Fruit fly (Drosophila melanogaster) whole organism, embryonic: Measurements from ENCODE around the gene Rtnl1.

Source experiments
- Asciz ChIP-seq: fragments of 200-800 bp; sonication (Bioruptor generic); optimal IDR thresholded peaks from 2 replicates; lab custom pipeline; 2017; ENCODE audit warnings: missing biosample characterization, mild to moderate bottlenecking, missing genetic modification characterization, missing genetic modification reagents
- CG11247 ChIP-seq: fragments of 200-800 bp; sonication (Bioruptor generic); IDR thresholded peaks from 2 replicates; pipeline ENCODE4 v1.3.6; 2022; ENCODE audit warnings: missing biosample characterization, missing genetic modification characterization
- CG12236 ChIP-seq: fragments of 200-800 bp; sonication (Bioruptor generic); optimal IDR thresholded peaks from 2 replicates; lab custom pipeline; 2016; ENCODE audit warnings: missing biosample characterization, missing genetic modification characterization
- CG1233 ChIP-seq: fragments of 200-800 bp; sonication (Bioruptor generic); optimal IDR thresholded peaks from 4 replicates; lab custom pipeline; 2018; ENCODE audit warnings: missing biosample characterization, mild to moderate bottlenecking, missing genetic modification characterization
- CG12769 ChIP-seq: fragments of 200-800 bp; sonication (Bioruptor generic); optimal IDR thresholded peaks from 2 replicates; lab custom pipeline; 2019; ENCODE audit warnings: missing biosample characterization, mild to moderate bottlenecking, missing genetic modification characterization, moderate library complexity
- CG13624 ChIP-seq: fragments of 200-800 bp; sonication (Bioruptor generic); optimal IDR thresholded peaks from 2 replicates; lab custom pipeline; 2016; ENCODE audit warnings: missing biosample characterization, missing genetic modification characterization
- CG14667 ChIP-seq: fragments of 200-800 bp; sonication (Bioruptor generic); IDR thresholded peaks from 2 replicates; pipeline ENCODE4 v1.3.6; 2022; ENCODE audit warnings: missing biosample characterization, missing genetic modification characterization
- CG16815 ChIP-seq: fragments of 200-800 bp; sonication (Bioruptor generic); optimal IDR thresholded peaks from 3 replicates; lab custom pipeline; 2017; ENCODE audit warnings: missing biosample characterization, mild to moderate bottlenecking, missing genetic modification characterization
- CG17186 ChIP-seq: fragments of 200-800 bp; sonication (Bioruptor generic); optimal IDR thresholded peaks from 3 replicates; lab custom pipeline; 2017; ENCODE audit warnings: missing biosample characterization, missing genetic modification reagents, missing genetic modification characterization
- CG1832 ChIP-seq: fragments of 200-800 bp; sonication (Bioruptor generic); optimal IDR thresholded peaks from 2 replicates; lab custom pipeline; 2017; ENCODE audit warnings: missing biosample characterization, mild to moderate bottlenecking, missing genetic modification characterization, inconsistent platforms
- CG18619 ChIP-seq: fragments of 200-800 bp; sonication (Bioruptor generic); optimal IDR thresholded peaks from 3 replicates; lab custom pipeline; 2017; ENCODE audit warnings: missing biosample characterization, mild to moderate bottlenecking, missing genetic modification characterization
- CG30403 ChIP-seq: fragments of 200-800 bp; sonication (Bioruptor generic); optimal IDR thresholded peaks from 3 replicates; lab custom pipeline; 2016; ENCODE audit warnings: missing biosample characterization, missing genetic modification characterization
- CG3163 ChIP-seq: fragments of 200-800 bp; sonication (Bioruptor generic); optimal IDR thresholded peaks from 3 replicates; lab custom pipeline; 2016; ENCODE audit warnings: missing biosample characterization, missing genetic modification characterization
- CG3847 ChIP-seq: fragments of 200-800 bp; sonication (Bioruptor generic); IDR thresholded peaks from 2 replicates; pipeline ENCODE4 v1.3.6; 2022; ENCODE audit warnings: missing biosample characterization, missing genetic modification characterization
- CG43689 ChIP-seq: fragments of 200-800 bp; sonication (Bioruptor generic); IDR thresholded peaks from 2 replicates; pipeline ENCODE4 v1.3.6; 2022; ENCODE audit warnings: missing biosample characterization, missing genetic modification characterization
- CG4404 ChIP-seq: fragments of 200-800 bp; sonication (Bioruptor generic); IDR thresholded peaks from 2 replicates; pipeline ENCODE4 v1.3.6; 2022; ENCODE audit warnings: missing biosample characterization, missing genetic modification characterization
- CG4617 ChIP-seq: fragments of 200-800 bp; sonication (Bioruptor generic); optimal IDR thresholded peaks from 3 replicates; lab custom pipeline; 2016; ENCODE audit warnings: missing biosample characterization, missing genetic modification characterization, borderline replicate concordance
- CG4854 ChIP-seq: fragments of 200-800 bp; sonication (Bioruptor generic); optimal IDR thresholded peaks from 2 replicates; lab custom pipeline; 2016; ENCODE audit warnings: missing biosample characterization, missing genetic modification characterization, inconsistent platforms
- CG5180 ChIP-seq: fragments of 200-800 bp; sonication (Bioruptor generic); optimal IDR thresholded peaks from 3 replicates; lab custom pipeline; 2017; ENCODE audit warnings: missing biosample characterization, missing genetic modification characterization, mild to moderate bottlenecking, moderate library complexity, missing genetic modification reagents
- CG7271 ChIP-seq: fragments of 200-800 bp; sonication (Bioruptor generic); optimal IDR thresholded peaks from 2 replicates; lab custom pipeline; 2018; ENCODE audit warnings: missing biosample characterization, mild to moderate bottlenecking, missing genetic modification characterization, moderate library complexity
- CG7745 ChIP-seq: fragments of 200-800 bp; sonication (Bioruptor generic); optimal IDR thresholded peaks from 2 replicates; lab custom pipeline; 2018; ENCODE audit warnings: missing biosample characterization, mild to moderate bottlenecking, missing genetic modification characterization, moderate library complexity
- CG9817 ChIP-seq: fragments of 200-800 bp; sonication (Bioruptor generic); optimal IDR thresholded peaks from 2 replicates; lab custom pipeline; 2018; ENCODE audit warnings: missing biosample characterization, mild to moderate bottlenecking, missing genetic modification characterization, moderate library complexity
- HHEX ChIP-seq: fragments of 200-800 bp; sonication (Bioruptor generic); optimal IDR thresholded peaks from 3 replicates; lab custom pipeline; 2017; ENCODE audit warnings: missing biosample characterization, mild to moderate bottlenecking, missing genetic modification characterization, missing genetic modification reagents
- HLH4C ChIP-seq: fragments of 200-800 bp; sonication (Bioruptor generic); IDR thresholded peaks from 3 replicates; pipeline ENCODE4 v1.3.6; 2022; ENCODE audit warnings: missing biosample characterization, missing genetic modification characterization; ENCODE audit not compliant: partially characterized antibody
- HLH54F ChIP-seq: fragments of 200-800 bp; sonication (Bioruptor generic); optimal IDR thresholded peaks from 3 replicates; lab custom pipeline; 2016; ENCODE audit warnings: missing biosample characterization, missing genetic modification characterization
- HLHmδ ChIP-seq: fragments of 200-800 bp; sonication (Bioruptor generic); optimal IDR thresholded peaks from 2 replicates; lab custom pipeline; 2018; ENCODE audit warnings: missing biosample characterization, mild to moderate bottlenecking, missing genetic modification characterization, moderate library complexity
- Lhr ChIP-seq: fragments of 200-800 bp; sonication (Bioruptor generic); optimal IDR thresholded peaks from 3 replicates; lab custom pipeline; 2017; ENCODE audit warnings: mild to moderate bottlenecking, missing biosample characterization, missing genetic modification reagents, missing genetic modification characterization
- Lpt ChIP-seq: fragments of >200 bp; optimal IDR thresholded peaks from 2 replicates; lab custom pipeline; 2018; ENCODE audit warnings: missing biosample characterization, missing genetic modification characterization
- Nf-YC ChIP-seq: fragments of 200-800 bp; optimal IDR thresholded peaks from 3 replicates; lab custom pipeline; 2019; ENCODE audit warnings: missing biosample characterization, mild to moderate bottlenecking, missing genetic modification characterization, moderate library complexity
- Xbp1 ChIP-seq: fragments of 200-800 bp; sonication (Bioruptor generic); optimal IDR thresholded peaks from 3 replicates; lab custom pipeline; 2016; ENCODE audit warnings: missing biosample characterization, mild to moderate bottlenecking, missing genetic modification characterization
- Xrp1 ChIP-seq: fragments of 200-800 bp; sonication (Bioruptor generic); IDR thresholded peaks from 2 replicates; pipeline ENCODE4 v1.3.6; 2022; ENCODE audit warnings: missing biosample characterization, missing genetic modification characterization
- ac ChIP-seq: fragments of 200-800 bp; sonication (Bioruptor generic); optimal IDR thresholded peaks from 3 replicates; lab custom pipeline; 2017; ENCODE audit warnings: missing biosample characterization, mild to moderate bottlenecking, missing genetic modification characterization
- cas ChIP-seq: fragments of 200-800 bp; sonication (Bioruptor generic); IDR thresholded peaks from 2 replicates; pipeline ENCODE4 v1.3.6; 2022; ENCODE audit warnings: missing biosample characterization, missing genetic modification characterization
- caup ChIP-seq: fragments of 200-800 bp; sonication (Bioruptor generic); optimal IDR thresholded peaks from 3 replicates; lab custom pipeline; 2017; ENCODE audit warnings: missing biosample characterization, mild to moderate bottlenecking, missing genetic modification characterization, moderate library complexity; ENCODE audit not compliant: severe bottlenecking
- crc ChIP-seq: fragments of 200-800 bp; sonication (Bioruptor generic); optimal IDR thresholded peaks from 2 replicates; lab custom pipeline; 2016; ENCODE audit warnings: missing biosample characterization, missing genetic modification characterization
- dimm ChIP-seq: fragments of 200-800 bp; sonication (Bioruptor generic); IDR thresholded peaks from 2 replicates; pipeline ENCODE4 v1.3.6; 2022; ENCODE audit warnings: missing biosample characterization, missing genetic modification characterization
- ems ChIP-seq: fragments of 200-800 bp; sonication (Bioruptor generic); optimal IDR thresholded peaks from 3 replicates; lab custom pipeline; 2016; ENCODE audit warnings: missing biosample characterization, missing genetic modification characterization
- gcm ChIP-seq: fragments of 200-800 bp; sonication (Bioruptor generic); optimal IDR thresholded peaks from 2 replicates; lab custom pipeline; 2019; ENCODE audit warnings: missing biosample characterization, mild to moderate bottlenecking, missing genetic modification characterization, moderate library complexity
- grn ChIP-seq: fragments of 200-800 bp; sonication (Bioruptor generic); optimal IDR thresholded peaks from 3 replicates; lab custom pipeline; 2017; ENCODE audit warnings: missing biosample characterization, missing genetic modification characterization
- hbn ChIP-seq: fragments of 200-800 bp; sonication (Bioruptor generic); IDR thresholded peaks from 2 replicates; pipeline ENCODE4 v1.3.6; 2022; ENCODE audit warnings: missing biosample characterization, missing genetic modification characterization; ENCODE audit not compliant: partially characterized antibody
- kni ChIP-seq: fragments of 200-800 bp; sonication (Bioruptor generic); optimal IDR thresholded peaks from 3 replicates; lab custom pipeline; 2017; ENCODE audit warnings: mild to moderate bottlenecking, missing biosample characterization, missing genetic modification reagents, missing genetic modification characterization
- nerfin-2 ChIP-seq: fragments of 200-800 bp; sonication (Bioruptor generic); IDR thresholded peaks from 2 replicates; pipeline ENCODE4 v1.3.6; 2022; ENCODE audit warnings: missing biosample characterization, missing genetic modification characterization; ENCODE audit not compliant: partially characterized antibody
- p53 ChIP-seq: fragments of 200-800 bp; sonication (Bioruptor generic); optimal IDR thresholded peaks from 2 replicates; lab custom pipeline; 2016; ENCODE audit warnings: missing biosample characterization, missing genetic modification characterization
- pita ChIP-seq: fragments of 200-800 bp; sonication (Bioruptor generic); optimal IDR thresholded peaks from 2 replicates; lab custom pipeline; 2017; ENCODE audit warnings: missing biosample characterization, mild to moderate bottlenecking, missing genetic modification characterization
- psq ChIP-seq: fragments of 200-800 bp; sonication (Bioruptor generic); optimal IDR thresholded peaks from 2 replicates; lab custom pipeline; 2017; ENCODE audit warnings: missing biosample characterization, missing genetic modification characterization
- sd ChIP-seq: fragments of 200-800 bp; sonication (Bioruptor generic); optimal IDR thresholded peaks from 3 replicates; lab custom pipeline; 2018; ENCODE audit warnings: missing biosample characterization, mild to moderate bottlenecking, missing genetic modification characterization, moderate library complexity
- shn ChIP-seq: fragments of 200-800 bp; sonication (Bioruptor generic); optimal IDR thresholded peaks from 3 replicates; lab custom pipeline; 2016; ENCODE audit warnings: missing biosample characterization, missing genetic modification characterization
- slp2 ChIP-seq: fragments of 200-800 bp; sonication (Bioruptor generic); optimal IDR thresholded peaks from 2 replicates; lab custom pipeline; 2016; ENCODE audit warnings: missing biosample characterization, missing genetic modification characterization
- sob ChIP-seq: fragments of 200-800 bp; sonication (Bioruptor generic); IDR thresholded peaks from 2 replicates; pipeline ENCODE4 v1.3.6; 2022; ENCODE audit warnings: missing biosample characterization, missing genetic modification characterization
- vfl ChIP-seq: fragments of 200-800 bp; sonication (Bioruptor generic); optimal IDR thresholded peaks from 2 replicates; lab custom pipeline; 2016; ENCODE audit warnings: missing biosample characterization, missing genetic modification characterization

Rtnl1 gene

dm6 chr2L:4945300-4945699 is 64.2 kb downstream of the Rtnl1 start, which contains the start of the genes mRpL24 and betaggt-I (continued):
- TF ChIP-seq kni (GFP tag; lab: Kevin White, UChicago) (no peak), p53 (GFP tag; lab: Kevin White, UChicago) (no peak), CG4404 (peak; percentile 85), CG13624 (GFP tag; lab: Kevin White, UChicago) (peak; percentile 64), Asciz (GFP tag; lab: Kevin White, UChicago) (peak; percentile 90), CG7745 (tag; lab: Kevin White, UChicago) (peak; percentile 58), Nf-YC (tag; lab: Kevin White, UChicago) (peak; percentile 89), CG1832 (GFP tag; lab: Kevin White, UChicago) (no peak), nerfin-2 (GFP tag; lab: Robert Waterston, UW) (no peak), Lpt (GFP tag; lab: Kevin White, UChicago) (no peak), CG4617 (GFP tag; lab: Kevin White, UChicago) (peak; percentile 97), CG30403 (GFP tag; lab: Kevin White, UChicago) (peak; percentile 98), ems (GFP tag; lab: Kevin White, UChicago) (peak; percentile 57), CG7271 (tag; lab: Kevin White, UChicago) (peak; percentile 89), CG3847 (peak; percentile 97), sd (tag; lab: Kevin White, UChicago) (peak; percentile 89), Xrp1 (peak; percentile 99), HLH4C (no peak), CG9817 (tag; lab: Kevin White, UChicago) (peak; percentile 98), shn (GFP tag; lab: Kevin White, UChicago) (peak; percentile 61), CG11247 (GFP tag; lab: Robert Waterston, UW) (peak; percentile 93), hbn (GFP tag; lab: Robert Waterston, UW) (no peak), caup (peak; percentile 93), crc (GFP tag; lab: Kevin White, UChicago) (no peak), cas (GFP tag; lab: Robert Waterston, UW) (peak; percentile 89), CG14667 (GFP tag; lab: Robert Waterston, UW) (peak; percentile 93), CG5180 (GFP tag; lab: Kevin White, UChicago) (peak; percentile 78), HLH54F (peak; percentile 85), CG12236 (GFP tag; lab: Kevin White, UChicago) (peak; percentile 50), ac (GFP tag; lab: Kevin White, UChicago) (peak; percentile 23), vfl (peak; percentile 94), HLHmδ (GFP tag; lab: Kevin White, UChicago) (no peak), psq (GFP tag; lab: Kevin White, UChicago) (peak; percentile 85), CG1233 (GFP tag; lab: Kevin White, UChicago) (peak; percentile 95), CG4854 (GFP tag; lab: Kevin White, UChicago) (peak; percentile 87), Lhr (GFP tag; lab: Kevin White, UChicago) (peak; percentile 77), Xbp1 (GFP tag; lab: Kevin White, UChicago) (peak; percentile 97), sob (GFP tag; lab: Robert Waterston, UW) (peak; percentile 97), gcm (GFP tag; lab: Kevin White, UChicago) (peak; percentile 96), dimm (GFP tag; lab: Robert Waterston, UW) (peak; percentile 92), grn (GFP tag; lab: Kevin White, UChicago) (peak; percentile 56), slp2 (peak; percentile 68), CG3163 (GFP tag; lab: Kevin White, UChicago) (peak; percentile 36), HHEX (peak; percentile 92), pita (no peak), CG18619 (GFP tag; lab: Kevin White, UChicago) (peak; percentile 93), CG43689 (peak; percentile 95), CG16815 (GFP tag; lab: Kevin White, UChicago) (peak; percentile 92), CG12769 (tag; lab: Kevin White, UChicago) (peak; percentile 92), CG17186 (GFP tag; lab: Kevin White, UChicago) (peak; percentile 36)
